Worm (Caenorhabditis elegans) whole organism, L1 larva: ENCODE measurements around the gene fbxa-81.

ENCODE experiments used
- C16A3.4 ChIP-seq: fragments of 150-350 bp; optimal IDR thresholded peaks from 2 replicates; lab custom pipeline; 2014; ENCODE audit warnings: missing biosample characterization, missing genetic modification characterization
- C34B4.2 ChIP-seq: sonication (generic microtip); optimal IDR thresholded peaks from 2 replicates; lab custom pipeline; 2017; ENCODE audit warnings: mild to moderate bottlenecking, missing genetic modification characterization, missing compliant biosample characterization
- F16B12.6 ChIP-seq: fragments of 150-350 bp; optimal IDR thresholded peaks from 2 replicates; lab custom pipeline; 2014; ENCODE audit warnings: missing biosample characterization, missing genetic modification characterization
- Y116A8C.19 ChIP-seq: sonication (generic microtip); optimal IDR thresholded peaks from 2 replicates; lab custom pipeline; 2016; ENCODE audit warnings: missing compliant biosample characterization, missing genetic modification characterization, borderline replicate concordance
- aly-2 ChIP-seq: fragments of 150-350 bp; optimal IDR thresholded peaks from 2 replicates; lab custom pipeline; 2014; ENCODE audit warnings: missing biosample characterization, missing genetic modification characterization
- ama-1 ChIP-seq: fragments of 150-350 bp; optimal IDR thresholded peaks from 2 replicates; lab custom pipeline; 2014
- blmp-1 ChIP-seq: fragments of 150-350 bp; optimal IDR thresholded peaks from 2 replicates; lab custom pipeline; 2014; ENCODE audit warnings: missing biosample characterization, missing genetic modification characterization
- ceh-82 ChIP-seq, 3 experiments: fragments of 150-350 bp in 1 of 3; sonication (generic microtip) in 2 of 3; optimal IDR thresholded peaks; 2 replicates each; lab custom pipeline; 2014 to 2017; ENCODE audit warnings: missing biosample characterization in 3 of 3, missing genetic modification characterization in 3 of 3
- ceh-88 ChIP-seq: fragments of 200-800 bp; sonication (Bioruptor generic); IDR thresholded peaks from 2 replicates; pipeline ENCODE4 v1.3.6; 2022; ENCODE audit warnings: missing genetic modification characterization, missing compliant biosample characterization
- dpl-1 ChIP-seq, 3 experiments: fragments of 150-350 bp in 2 of 3; sonication (generic microtip) in 1 of 3; optimal IDR thresholded peaks; 2 replicates each; lab custom pipeline; 2014 to 2017; ENCODE audit warnings: missing biosample characterization in 3 of 3, missing genetic modification characterization in 3 of 3, missing genetic modification reagents in 3 of 3
- dsc-1 ChIP-seq: sonication (generic microtip); optimal IDR thresholded peaks from 2 replicates; lab custom pipeline; 2016; ENCODE audit warnings: mild to moderate bottlenecking, missing genetic modification characterization, missing compliant biosample characterization
- efl-1 ChIP-seq, 4 experiments: fragments of 150-350 bp; optimal IDR thresholded peaks in 3 of 4; peaks in 1 of 4; 1 replicate in 1 of 4; 2 replicates in 3 of 4; lab custom pipeline; 2014; ENCODE audit warnings: missing biosample characterization in 2 of 4, missing genetic modification characterization in 2 of 4, missing genetic modification reagents in 2 of 4
- egl-13 ChIP-seq: sonication (generic microtip); optimal IDR thresholded peaks from 2 replicates; lab custom pipeline; 2016; ENCODE audit warnings: missing genotype, missing genetic modification reagents, missing genetic modification characterization, missing compliant biosample characterization
- egl-27 ChIP-seq, 2 experiments: fragments of 150-350 bp in 1 of 2; sonication (generic microtip); optimal IDR thresholded peaks; 3 replicates each; lab custom pipeline; 2017 to 2018; ENCODE audit warnings: missing biosample characterization in 2 of 2, missing genetic modification characterization in 2 of 2, missing genetic modification reagents in 2 of 2
- elt-3 ChIP-seq, 6 experiments: fragments of 150-350 bp in 1 of 6; sonication (generic microtip); optimal IDR thresholded peaks; 2 replicates each; lab custom pipeline; 2017 to 2018; ENCODE audit warnings: missing biosample characterization in 6 of 6, missing genetic modification characterization in 6 of 6, inconsistent platforms in 1 of 6
- ets-5 ChIP-seq: fragments of 200-800 bp; sonication (Bioruptor generic); IDR thresholded peaks from 2 replicates; pipeline ENCODE4 v1.3.6; 2022; ENCODE audit warnings: missing genetic modification characterization, missing compliant biosample characterization
- fkh-10 ChIP-seq: sonication (generic microtip); optimal IDR thresholded peaks from 2 replicates; lab custom pipeline; 2017; ENCODE audit warnings: missing biosample characterization, missing genetic modification reagents, missing genetic modification characterization
- fos-1 ChIP-seq: fragments of 150-350 bp; optimal IDR thresholded peaks from 2 replicates; lab custom pipeline; 2014; ENCODE audit warnings: missing biosample characterization, missing genetic modification characterization
- grh-1 ChIP-seq: fragments of 200-800 bp; sonication (Bioruptor generic); IDR thresholded peaks from 2 replicates; pipeline ENCODE4 v1.3.6; 2022; ENCODE audit warnings: missing genetic modification reagents, missing genetic modification characterization, missing compliant biosample characterization
- hlh-17 ChIP-seq: fragments of 200-800 bp; sonication (Bioruptor generic); optimal IDR thresholded peaks from 2 replicates; lab custom pipeline; 2018; ENCODE audit warnings: missing genetic modification characterization, mild to moderate bottlenecking, missing compliant biosample characterization, moderate library complexity, borderline replicate concordance
- hpl-2 ChIP-seq: fragments of 150-350 bp; optimal IDR thresholded peaks from 2 replicates; lab custom pipeline; 2014; ENCODE audit warnings: missing biosample characterization, missing genetic modification reagents, missing genetic modification characterization
- irx-1 ChIP-seq: sonication (generic microtip); optimal IDR thresholded peaks from 2 replicates; lab custom pipeline; 2016; ENCODE audit warnings: missing genetic modification characterization, missing compliant biosample characterization
- isw-1 ChIP-seq: fragments of 200-800 bp; sonication (Bioruptor generic); IDR thresholded peaks from 2 replicates; pipeline ENCODE4 v1.3.6; 2022; ENCODE audit warnings: missing genetic modification characterization, missing compliant biosample characterization
- jun-1 ChIP-seq: fragments of 150-350 bp; optimal IDR thresholded peaks from 2 replicates; lab custom pipeline; 2014; ENCODE audit warnings: missing biosample characterization, missing genetic modification reagents, missing genetic modification characterization
- lin-14 ChIP-seq: fragments of 200-800 bp; sonication (Bioruptor generic); optimal IDR thresholded peaks from 2 replicates; lab custom pipeline; 2018; ENCODE audit warnings: mild to moderate bottlenecking, missing genetic modification characterization, moderate library complexity, missing compliant biosample characterization
- lsy-2 ChIP-seq, 2 experiments: fragments of 150-350 bp; optimal IDR thresholded peaks; 2 replicates each; lab custom pipeline; 2014; ENCODE audit warnings: missing biosample characterization in 2 of 2, missing genetic modification characterization in 2 of 2
- mab-9 ChIP-seq: fragments of 200-800 bp; sonication (Bioruptor generic); IDR thresholded peaks from 2 replicates; pipeline ENCODE4 v1.3.6; 2022; ENCODE audit warnings: missing genetic modification reagents, missing genetic modification characterization, missing compliant biosample characterization
- mef-2 ChIP-seq: fragments of 150-350 bp; optimal IDR thresholded peaks from 2 replicates; lab custom pipeline; 2014; ENCODE audit warnings: missing biosample characterization, missing genetic modification characterization
- nhr-11 ChIP-seq: fragments of 150-350 bp; optimal IDR thresholded peaks from 2 replicates; lab custom pipeline; 2014; ENCODE audit warnings: missing biosample characterization, missing genetic modification characterization
- nhr-19 ChIP-seq: fragments of 200-800 bp; sonication (Bioruptor generic); conservative IDR thresholded peaks from 2 replicates; pipeline ENCODE4 v1.3.6; 2022; ENCODE audit warnings: missing genetic modification characterization, missing compliant biosample characterization
- nhr-20 ChIP-seq: sonication (generic microtip); optimal IDR thresholded peaks from 2 replicates; lab custom pipeline; 2016; ENCODE audit warnings: mild to moderate bottlenecking, missing genetic modification characterization, missing compliant biosample characterization
- nhr-28 ChIP-seq: fragments of 150-350 bp; optimal IDR thresholded peaks from 2 replicates; lab custom pipeline; 2014; ENCODE audit warnings: missing biosample characterization, missing genetic modification characterization
- nhr-47 ChIP-seq: sonication (generic microtip); optimal IDR thresholded peaks from 2 replicates; lab custom pipeline; 2016; ENCODE audit warnings: mild to moderate bottlenecking, missing genetic modification characterization, moderate library complexity, missing compliant biosample characterization
- nhr-71 ChIP-seq: sonication (generic microtip); optimal IDR thresholded peaks from 2 replicates; lab custom pipeline; 2016; ENCODE audit warnings: mild to moderate bottlenecking, missing genetic modification characterization, moderate library complexity, missing compliant biosample characterization
- nhr-76 ChIP-seq: sonication (generic microtip); optimal IDR thresholded peaks from 2 replicates; lab custom pipeline; 2017; ENCODE audit warnings: missing biosample characterization, missing genetic modification characterization
- pag-3 ChIP-seq: sonication (generic microtip); optimal IDR thresholded peaks from 2 replicates; lab custom pipeline; 2017; ENCODE audit warnings: missing genetic modification characterization, mild to moderate bottlenecking, missing compliant biosample characterization, antibody characterized with exemption, borderline replicate concordance; ENCODE audit not compliant: insufficient read depth
- pqm-1 ChIP-seq: sonication (generic microtip); optimal IDR thresholded peaks from 3 replicates; lab custom pipeline; 2017; ENCODE audit warnings: missing biosample characterization, missing genetic modification characterization
- rnt-1 ChIP-seq: sonication (generic microtip); optimal IDR thresholded peaks from 2 replicates; lab custom pipeline; 2016; ENCODE audit warnings: mild to moderate bottlenecking, missing genetic modification characterization, moderate library complexity, missing compliant biosample characterization
- skn-1 ChIP-seq: fragments of 150-350 bp; optimal IDR thresholded peaks from 2 replicates; lab custom pipeline; 2014; ENCODE audit warnings: missing biosample characterization, missing genetic modification characterization
- snu-23 ChIP-seq: sonication (generic microtip); optimal IDR thresholded peaks from 2 replicates; lab custom pipeline; 2016; ENCODE audit warnings: missing genetic modification characterization, missing compliant biosample characterization
- tbx-2 ChIP-seq: sonication (generic microtip); optimal IDR thresholded peaks from 2 replicates; lab custom pipeline; 2016; ENCODE audit warnings: missing genetic modification characterization, missing compliant biosample characterization
- tlp-1 ChIP-seq: fragments of 150-350 bp; optimal IDR thresholded peaks from 2 replicates; lab custom pipeline; 2014; ENCODE audit warnings: missing biosample characterization, missing genetic modification characterization
- unc-130 ChIP-seq: fragments of 150-350 bp; optimal IDR thresholded peaks from 2 replicates; lab custom pipeline; 2017; ENCODE audit warnings: missing biosample characterization, missing genetic modification characterization, inconsistent platforms
- unc-30 ChIP-seq: sonication (generic microtip); optimal IDR thresholded peaks from 2 replicates; lab custom pipeline; 2017; ENCODE audit warnings: missing biosample characterization, missing genetic modification characterization
- unc-62 ChIP-seq: fragments of 150-350 bp; optimal IDR thresholded peaks from 2 replicates; lab custom pipeline; 2014; ENCODE audit warnings: missing biosample characterization, missing genetic modification reagents, missing genetic modification characterization
- unc-86 ChIP-seq: sonication (generic microtip); optimal IDR thresholded peaks from 2 replicates; lab custom pipeline; 2016; ENCODE audit warnings: missing genetic modification characterization, missing compliant biosample characterization
- unc-98 ChIP-seq: fragments of 200-800 bp; sonication (Bioruptor generic); IDR thresholded peaks from 2 replicates; pipeline ENCODE4 v1.3.6; 2022; ENCODE audit warnings: missing genetic modification characterization, missing compliant biosample characterization
- vab-15 ChIP-seq: sonication (generic microtip); optimal IDR thresholded peaks from 2 replicates; lab custom pipeline; 2017; ENCODE audit warnings: missing genotype, mild to moderate bottlenecking, missing genetic modification characterization, missing compliant biosample characterization
- xbp-1 ChIP-seq: sonication (generic microtip); optimal IDR thresholded peaks from 2 replicates; lab custom pipeline; 2016; ENCODE audit warnings: missing genetic modification characterization, missing compliant biosample characterization

Gene fbxa-81

ce11 chrX:14560297-14560680 lies 18.4 kb upstream of the fbxa-81 start (continued):
- TF ChIP-seq tbx-2 (peak; percentile 95), rnt-1 (peak; percentile 35), ceh-88 (peak; percentile 64), dpl-1 (GFP tag; optimal IDR thresholded peaks at IDR 0.05; lab: Kevin White, UChicago) (peak; percentile 28 to 40 (median 36)), xbp-1 (tag; lab: Kevin White, UChicago) (peak; percentile 77), C34B4.2 (tag; lab: Kevin White, UChicago) (no peak), pag-3 (tag; lab: Kevin White, UChicago) (no peak), skn-1 (tag; lab: Kevin White, UChicago) (peak; percentile 35), vab-15 (tag; lab: Kevin White, UChicago) (peak; percentile 0), nhr-20 (tag; lab: Kevin White, UChicago) (peak; percentile 98), irx-1 (tag; lab: Kevin White, UChicago) (peak; percentile 84)

DNA sequence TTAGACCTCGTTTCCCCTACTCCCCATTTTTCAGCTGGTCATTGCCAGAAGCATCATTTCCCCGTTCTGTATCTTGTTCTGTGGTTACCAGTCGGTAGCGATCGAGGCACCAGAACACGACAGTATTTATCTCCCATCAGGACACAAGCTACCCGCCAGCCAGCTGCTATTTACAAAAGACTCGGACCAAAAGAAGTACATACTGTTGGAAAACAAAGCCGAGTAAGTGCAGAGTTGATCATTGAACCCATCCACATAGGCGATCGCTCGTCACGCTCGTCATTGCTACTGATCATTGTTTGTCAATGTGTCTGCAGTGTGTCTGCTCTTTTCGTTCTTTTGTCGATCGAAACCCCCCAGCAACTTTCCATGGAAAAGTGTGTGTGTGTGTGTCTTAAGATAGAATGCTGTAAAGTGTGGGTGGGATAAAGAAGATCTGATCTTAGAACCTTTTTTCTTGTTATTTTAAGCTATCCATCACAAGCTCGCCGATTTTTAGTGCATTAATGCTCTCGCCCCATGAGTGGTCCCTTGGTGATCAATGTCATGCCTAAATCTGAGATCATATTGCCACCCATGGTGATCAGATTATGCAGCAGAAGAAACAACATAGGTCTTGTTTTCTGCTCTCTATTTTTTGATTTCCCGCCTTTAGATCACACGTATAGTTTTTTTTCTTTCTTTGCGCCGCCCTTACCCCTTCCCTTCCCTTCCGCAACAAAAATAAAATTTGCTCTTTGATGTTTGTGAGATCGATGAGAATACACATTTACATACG lies 17.8 kb upstream of the fbxa-81 start:
- no peak for TF ChIP-seq ceh-82 (tag; optimal IDR thresholded peaks at IDR 0.05; lab: Kevin White, UChicago)
- no peak for TF ChIP-seq C34B4.2 (tag; lab: Kevin White, UChicago)
- no peak for TF ChIP-seq dsc-1 (tag; lab: Kevin White, UChicago)
- 0 out of 2 replicates have a peak, but pooled peaks have one; percentile 20 for TF ChIP-seq unc-98 (GFP tag; lab: Robert Waterston, UW)
- TF ChIP-seq unc-130 (tag; lab: Kevin White, UChicago): no peak
- TF ChIP-seq Y116A8C.19: no peak
- no peak for TF ChIP-seq nhr-76 (tag; lab: Kevin White, UChicago)
- no peak for TF ChIP-seq xbp-1 (tag; lab: Kevin White, UChicago)
- no peak for TF ChIP-seq isw-1 (GFP tag; lab: Robert Waterston, UW)
- TF ChIP-seq hpl-2 (GFP tag; lab: Kevin White, UChicago): no peak
- no peak for TF ChIP-seq lsy-2 (tag; optimal IDR thresholded peaks at IDR 0.05; lab: Kevin White, UChicago)
- TF ChIP-seq mab-9 (GFP tag; lab: Robert Waterston, UW): no peak
- TF ChIP-seq nhr-19 (GFP tag; lab: Robert Waterston, UW): peak; percentile 10; the same call in 1 of the 2 replicates
- no peak for TF ChIP-seq fos-1 (tag; lab: Kevin White, UChicago)
- no peak for TF ChIP-seq tlp-1 (tag; lab: Kevin White, UChicago)
- TF ChIP-seq egl-27 (tag; optimal IDR thresholded peaks at IDR 0.05; lab: Kevin White, UChicago): peak in 1 of 2 experiments; percentile 5
- no peak for TF ChIP-seq nhr-71 (tag; lab: Kevin White, UChicago)
- TF ChIP-seq dpl-1 (GFP tag; optimal IDR thresholded peaks at IDR 0.05; lab: Kevin White, UChicago): no peak
- TF ChIP-seq rnt-1: peak; percentile 66
- no peak for TF ChIP-seq pag-3 (tag; lab: Kevin White, UChicago)
- no peak for TF ChIP-seq egl-13
- TF ChIP-seq snu-23: no peak
- TF ChIP-seq unc-62 (GFP tag; lab: Kevin White, UChicago): no peak
- TF ChIP-seq lin-14 (GFP tag; lab: Kevin White, UChicago): no peak
- no peak for TF ChIP-seq nhr-11 (tag; lab: Kevin White, UChicago)
- no peak for TF ChIP-seq efl-1 (optimal IDR thresholded peaks at IDR 0.05; lab: Kevin White, UChicago)
- TF ChIP-seq efl-1 (GFP tag; optimal IDR thresholded peaks at IDR 0.05 in 1 of 2; lab: Kevin White, UChicago): peak; percentile 3 to 93
- TF ChIP-seq C16A3.4 (tag; lab: Kevin White, UChicago): no peak
- TF ChIP-seq hlh-17 (GFP tag; lab: Kevin White, UChicago): no peak
- 0 out of 2 replicates have a peak, but pooled peaks have one; percentile 15 for TF ChIP-seq grh-1 (GFP tag; lab: Robert Waterston, UW)
- TF ChIP-seq unc-86 (tag; lab: Kevin White, UChicago): no peak
- TF ChIP-seq blmp-1: no peak
- TF ChIP-seq ets-5 (GFP tag; lab: Robert Waterston, UW): no peak
- TF ChIP-seq mef-2 (tag; lab: Kevin White, UChicago): no peak
- TF ChIP-seq aly-2 (tag; lab: Kevin White, UChicago): no peak
- TF ChIP-seq nhr-47: no peak
- TF ChIP-seq ama-1 (lab: Kevin White, UChicago): no peak
- no peak for TF ChIP-seq nhr-28 (tag; lab: Kevin White, UChicago)
- TF ChIP-seq fkh-10 (GFP tag; lab: Kevin White, UChicago): no peak
- no peak for TF ChIP-seq F16B12.6 (tag; lab: Kevin White, UChicago)
- TF ChIP-seq jun-1 (tag; lab: Kevin White, UChicago): no peak
- TF ChIP-seq unc-30 (tag; lab: Kevin White, UChicago): no peak
- no peak for TF ChIP-seq pqm-1
- TF ChIP-seq elt-3 (tag; optimal IDR thresholded peaks at IDR 0.05; lab: Kevin White, UChicago): no peak
